Fruit fly (Drosophila melanogaster) whole organism, pupa: Measurements from ENCODE around the gene mof.

Experiments used
- CG10348 ChIP-seq: fragments of 200-800 bp; sonication (Bioruptor generic); IDR thresholded peaks from 2 replicates; pipeline ENCODE4 v1.3.6; 2022; ENCODE audit warnings: missing biosample characterization, missing genetic modification characterization
- CG12605 ChIP-seq: fragments of 200-800 bp; sonication (Bioruptor generic); IDR thresholded peaks from 2 replicates; pipeline ENCODE4 v1.3.6; 2022; ENCODE audit warnings: missing biosample characterization, missing genetic modification characterization
- CG13204 ChIP-seq: fragments of 200-800 bp; sonication (Bioruptor generic); optimal IDR thresholded peaks from 2 replicates; lab custom pipeline; 2018; ENCODE audit warnings: missing biosample characterization, mild to moderate bottlenecking, missing genetic modification characterization, moderate library complexity
- CG14655 ChIP-seq: fragments of 200-800 bp; sonication (Bioruptor generic); optimal IDR thresholded peaks from 3 replicates; lab custom pipeline; 2017; ENCODE audit warnings: mild to moderate bottlenecking, missing biosample characterization, missing genetic modification reagents, missing genetic modification characterization
- CG15710 ChIP-seq: fragments of 200-800 bp; sonication (Bioruptor generic); optimal IDR thresholded peaks from 2 replicates; lab custom pipeline; 2018; ENCODE audit warnings: missing biosample characterization, mild to moderate bottlenecking, missing genetic modification characterization, moderate library complexity
- CG17806 ChIP-seq: fragments of 200-800 bp; sonication (Bioruptor generic); optimal IDR thresholded peaks from 2 replicates; lab custom pipeline; 2018; ENCODE audit warnings: missing biosample characterization, mild to moderate bottlenecking, missing genetic modification characterization, moderate library complexity
- CG32121 ChIP-seq: fragments of 200-800 bp; sonication (Bioruptor generic); IDR thresholded peaks from 2 replicates; pipeline ENCODE4 v1.3.6; 2022; ENCODE audit warnings: missing biosample characterization, missing genetic modification characterization
- CG34367 ChIP-seq: fragments of 200-800 bp; sonication (Bioruptor generic); optimal IDR thresholded peaks from 2 replicates; lab custom pipeline; 2018; ENCODE audit warnings: missing biosample characterization, mild to moderate bottlenecking, missing genetic modification characterization
- CG4496 ChIP-seq: fragments of 200-800 bp; sonication (Bioruptor generic); IDR thresholded peaks from 3 replicates; pipeline ENCODE4 v1.3.6; 2022; ENCODE audit warnings: missing biosample characterization, missing genetic modification characterization
- CG8159 ChIP-seq: fragments of 200-800 bp; sonication (Bioruptor generic); optimal IDR thresholded peaks from 3 replicates; lab custom pipeline; 2018; ENCODE audit warnings: missing biosample characterization, mild to moderate bottlenecking, missing genetic modification characterization, moderate library complexity
- CG8301 ChIP-seq: fragments of 200-800 bp; sonication (Bioruptor generic); optimal IDR thresholded peaks from 2 replicates; lab custom pipeline; 2018; ENCODE audit warnings: missing biosample characterization, mild to moderate bottlenecking, missing genetic modification characterization
- CG9948 ChIP-seq: fragments of 200-800 bp; sonication (Bioruptor generic); optimal IDR thresholded peaks from 2 replicates; lab custom pipeline; 2018; ENCODE audit warnings: missing biosample characterization, mild to moderate bottlenecking, missing genetic modification characterization, moderate library complexity
- D1 ChIP-seq: fragments of 200-800 bp; sonication (Bioruptor generic); optimal IDR thresholded peaks from 2 replicates; lab custom pipeline; 2018; ENCODE audit warnings: missing biosample characterization, mild to moderate bottlenecking, missing genetic modification characterization, moderate library complexity
- EcR ChIP-seq: fragments of 200-800 bp; sonication (Bioruptor generic); optimal IDR thresholded peaks from 3 replicates; lab custom pipeline; 2019; ENCODE audit warnings: missing biosample characterization, missing genetic modification characterization, mild to moderate bottlenecking, moderate library complexity, missing genetic modification reagents
- Ets98B ChIP-seq: fragments of 200-800 bp; sonication (Bioruptor generic); IDR thresholded peaks from 2 replicates; pipeline ENCODE4 v1.3.6; 2022; ENCODE audit warnings: missing biosample characterization, missing genetic modification characterization
- Pif1A ChIP-seq: fragments of 200-800 bp; sonication (Bioruptor generic); optimal IDR thresholded peaks from 3 replicates; lab custom pipeline; 2016; ENCODE audit warnings: missing biosample characterization, missing genetic modification characterization
- Pif1B ChIP-seq: fragments of 200-800 bp; sonication (Bioruptor generic); optimal IDR thresholded peaks from 3 replicates; lab custom pipeline; 2016; ENCODE audit warnings: missing biosample characterization, missing genetic modification characterization
- Snoo ChIP-seq: fragments of 200-800 bp; sonication (Bioruptor generic); optimal IDR thresholded peaks from 3 replicates; lab custom pipeline; 2017; ENCODE audit warnings: missing biosample characterization, mild to moderate bottlenecking, missing genetic modification characterization, inconsistent platforms
- fd96Ca ChIP-seq: fragments of 200-800 bp; sonication (Bioruptor generic); IDR thresholded peaks from 3 replicates; pipeline ENCODE4 v1.3.6; 2022; ENCODE audit warnings: missing biosample characterization, missing genetic modification characterization
- gl ChIP-seq: fragments of 200-800 bp; sonication (Bioruptor generic); optimal IDR thresholded peaks from 2 replicates; lab custom pipeline; 2018; ENCODE audit warnings: missing biosample characterization, mild to moderate bottlenecking, missing genetic modification characterization
- rn ChIP-seq: fragments of 200-800 bp; sonication (Bioruptor generic); IDR thresholded peaks from 2 replicates; pipeline ENCODE4 v1.3.6; 2022; ENCODE audit warnings: missing biosample characterization, missing genetic modification characterization

Gene mof

DNA sequence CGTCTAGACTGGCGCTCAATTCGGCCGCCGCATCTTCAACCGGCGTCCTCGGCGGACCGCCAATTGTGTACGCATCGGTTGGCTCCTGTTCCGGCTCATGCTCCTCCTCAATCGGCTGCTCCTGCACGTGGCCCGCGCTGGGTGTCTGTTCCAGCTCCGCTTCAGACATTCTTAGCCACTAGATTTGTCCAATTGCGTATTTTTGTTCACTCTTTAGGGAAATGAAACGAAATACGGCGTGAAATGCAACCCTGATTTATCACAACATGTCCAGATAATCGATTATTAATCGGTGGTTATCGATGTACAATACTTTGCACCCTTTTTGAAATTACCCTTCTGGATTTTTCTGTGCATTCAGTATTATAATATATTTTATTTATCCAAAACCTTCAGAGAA, at the start of gene mof:
Gene mof, minus strand, starts transcription at position 270 of the 400 bp plus-strand sequence.
- TF ChIP-seq CG14655 (GFP tag; lab: Kevin White, UChicago) (no peak), CG8159 (tag; lab: Kevin White, UChicago) (no peak), fd96Ca (GFP tag; lab: Robert Waterston, UW) (no peak), CG10348 (no peak), CG8301 (tag; lab: Kevin White, UChicago) (no peak), Pif1A (no peak)

DNA sequence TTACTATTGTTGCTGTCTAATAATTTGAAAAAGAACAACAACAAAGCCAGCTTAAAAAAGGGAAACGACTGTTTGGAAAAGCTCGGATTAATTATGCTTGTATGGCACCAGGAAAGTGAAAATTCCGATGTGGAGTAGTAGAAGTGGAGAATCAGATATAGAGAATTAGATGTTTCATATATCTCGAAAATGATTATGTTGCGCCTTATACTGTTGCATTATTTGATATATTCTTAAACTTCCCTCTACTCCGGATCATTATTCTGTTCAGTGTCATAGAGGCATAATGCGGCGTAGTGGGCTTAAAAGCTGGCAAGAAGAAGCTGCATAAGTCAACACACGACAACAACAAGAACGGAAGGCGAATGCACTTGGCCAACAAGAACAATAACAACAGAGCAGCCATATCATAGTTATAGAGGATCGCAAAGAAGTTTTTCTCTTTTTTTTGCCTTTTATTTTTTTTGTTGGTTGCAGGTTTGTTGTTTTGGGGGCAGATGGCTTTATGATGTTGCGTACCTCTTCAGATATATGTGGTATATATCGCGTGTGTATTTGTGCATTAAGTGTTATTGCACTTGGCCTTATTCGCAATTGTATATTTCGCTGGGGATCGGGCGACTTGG, 49.3 kb upstream of the mof start:
- peak; percentile 89 for TF ChIP-seq EcR (GFP tag; lab: Kevin White, UChicago)
- peak; percentile 97 for TF ChIP-seq CG17806 (tag; lab: Kevin White, UChicago)
- peak; percentile 74 for TF ChIP-seq Pif1A
- TF ChIP-seq D1 (tag; lab: Kevin White, UChicago), result peak; percentile 46
- TF ChIP-seq CG34367, result peak; percentile 84
- TF ChIP-seq CG8159 (tag; lab: Kevin White, UChicago), result peak; percentile 85
- no peak for TF ChIP-seq CG10348
- peak; percentile 93 for TF ChIP-seq CG4496 (GFP tag; lab: Robert Waterston, UW)
- TF ChIP-seq CG13204 (GFP tag; lab: Kevin White, UChicago), result peak; percentile 16
- TF ChIP-seq CG14655 (GFP tag; lab: Kevin White, UChicago), result peak; percentile 94
- peak; percentile 87 for TF ChIP-seq Ets98B
- TF ChIP-seq CG15710 (tag; lab: Kevin White, UChicago), result peak; percentile 84
- TF ChIP-seq gl (tag; lab: Kevin White, UChicago), result peak; percentile 64
- TF ChIP-seq fd96Ca (GFP tag; lab: Robert Waterston, UW), result peak; percentile 84
- TF ChIP-seq CG9948 (tag; lab: Kevin White, UChicago), result peak; percentile 81
- peak; percentile 91 for TF ChIP-seq CG12605 (GFP tag; lab: Robert Waterston, UW)
- peak; percentile 75 for TF ChIP-seq rn (GFP tag; lab: Robert Waterston, UW)
- peak; percentile 92 for TF ChIP-seq CG8301 (tag; lab: Kevin White, UChicago)
- peak; percentile 49; the same call in 1 of the 2 replicates for TF ChIP-seq CG32121
- peak; percentile 79 for TF ChIP-seq Pif1B
- peak; percentile 57 for TF ChIP-seq Snoo (tag; lab: Kevin White, UChicago)

DNA sequence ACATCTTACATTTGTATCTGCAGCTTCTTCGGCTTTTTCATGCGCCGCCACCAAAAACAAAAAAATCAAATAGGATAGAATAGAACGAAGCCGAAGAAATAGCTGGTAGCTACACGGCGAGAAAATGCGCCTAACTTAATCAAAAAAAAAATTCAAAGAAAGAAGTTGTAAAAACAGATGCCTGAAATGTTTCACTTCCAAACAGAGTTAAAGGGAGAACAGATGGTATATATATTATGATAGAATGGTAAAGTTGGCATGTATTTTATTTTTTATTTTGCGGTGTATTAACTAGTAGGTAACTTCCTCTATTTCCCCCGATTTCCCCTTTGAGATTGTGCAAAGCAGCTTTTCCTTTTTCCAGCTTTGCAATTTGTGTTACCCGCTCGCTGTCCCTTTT, 47.7 kb upstream of the mof start:
- TF ChIP-seq rn (GFP tag; lab: Robert Waterston, UW) (0 out of 2 replicates have a peak, but pooled peaks have one; percentile 33), Pif1B (peak; percentile 64), D1 (tag; lab: Kevin White, UChicago) (peak; percentile 31), CG15710 (tag; lab: Kevin White, UChicago) (no peak), CG8301 (tag; lab: Kevin White, UChicago) (peak; percentile 84), CG17806 (tag; lab: Kevin White, UChicago) (peak; percentile 42), Snoo (tag; lab: Kevin White, UChicago) (no peak), Pif1A (peak; percentile 54), EcR (GFP tag; lab: Kevin White, UChicago) (no peak), CG9948 (tag; lab: Kevin White, UChicago) (peak; percentile 59), CG10348 (no peak), CG4496 (GFP tag; lab: Robert Waterston, UW) (peak; percentile 82), CG8159 (tag; lab: Kevin White, UChicago) (peak; percentile 26), Ets98B (peak; percentile 65), fd96Ca (GFP tag; lab: Robert Waterston, UW) (peak; percentile 59; the same call in 2 of the 3 replicates), CG34367 (peak; percentile 37), CG13204 (GFP tag; lab: Kevin White, UChicago) (no peak), gl (tag; lab: Kevin White, UChicago) (no peak), CG12605 (GFP tag; lab: Robert Waterston, UW) (peak; percentile 67), CG32121 (0 out of 2 replicates have a peak, but pooled peaks have one; percentile 14), CG14655 (GFP tag; lab: Kevin White, UChicago) (peak; percentile 91)

DNA sequence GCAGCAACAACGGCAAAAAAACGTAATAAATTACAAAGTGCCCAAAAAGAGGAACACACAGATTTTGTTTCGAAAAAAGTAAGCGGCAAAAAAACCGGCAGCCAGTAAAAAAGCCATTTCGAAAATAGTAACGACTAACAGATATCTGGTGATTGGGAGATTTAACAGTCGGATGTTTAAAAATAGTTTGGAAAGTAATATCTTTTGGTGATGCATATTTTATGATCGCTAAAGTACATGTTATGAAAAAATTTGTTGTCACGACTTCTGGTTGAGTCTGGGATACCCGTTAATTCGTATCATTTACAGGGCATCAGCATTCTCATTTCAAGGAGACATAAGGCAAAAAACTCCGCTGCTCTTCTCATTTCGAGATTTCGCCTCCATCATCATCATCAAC, 46.5 kb upstream of the mof start:
- TF ChIP-seq CG8159 (tag; lab: Kevin White, UChicago) (peak; percentile 66), EcR (GFP tag; lab: Kevin White, UChicago) (no peak), CG9948 (tag; lab: Kevin White, UChicago) (peak; percentile 34), Ets98B (no peak), CG14655 (GFP tag; lab: Kevin White, UChicago) (peak; percentile 29), CG34367 (peak; percentile 26), D1 (tag; lab: Kevin White, UChicago) (peak; percentile 37), CG12605 (GFP tag; lab: Robert Waterston, UW) (peak; percentile 52; the same call in 1 of the 2 replicates), CG13204 (GFP tag; lab: Kevin White, UChicago) (no peak), CG8301 (tag; lab: Kevin White, UChicago) (peak; percentile 9), CG32121 (peak; percentile 53), Pif1A (peak; percentile 73), CG17806 (tag; lab: Kevin White, UChicago) (peak; percentile 55), fd96Ca (GFP tag; lab: Robert Waterston, UW) (peak; percentile 50; the same call in 1 of the 3 replicates), rn (GFP tag; lab: Robert Waterston, UW) (no peak), CG4496 (GFP tag; lab: Robert Waterston, UW) (peak; percentile 62; the same call in 2 of the 3 replicates), Pif1B (peak; percentile 52), CG15710 (tag; lab: Kevin White, UChicago) (peak; percentile 43), Snoo (tag; lab: Kevin White, UChicago) (peak; percentile 66)

DNA sequence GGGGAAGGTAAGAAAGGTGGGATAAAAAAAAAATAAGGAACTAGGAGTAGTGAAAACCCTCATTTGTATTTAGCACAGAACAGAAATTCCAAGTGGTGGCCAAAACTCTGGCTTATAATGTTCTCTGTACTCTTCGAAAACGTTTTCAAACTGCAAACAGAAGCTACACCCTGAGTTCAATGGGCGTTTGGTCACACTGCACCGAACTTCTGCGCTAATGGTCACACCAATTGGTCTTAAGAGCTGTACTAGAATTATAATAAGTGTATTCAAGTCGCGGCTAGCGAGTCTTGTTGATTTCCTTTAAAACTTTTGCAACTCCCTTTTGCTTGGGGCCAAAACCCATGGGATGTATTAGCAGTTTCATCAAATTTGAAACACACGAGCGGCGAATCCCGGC, 45.4 kb upstream of the mof start:
- TF ChIP-seq CG15710 (tag; lab: Kevin White, UChicago) (no peak), CG34367 (no peak), CG4496 (GFP tag; lab: Robert Waterston, UW) (no peak), rn (GFP tag; lab: Robert Waterston, UW) (no peak), CG12605 (GFP tag; lab: Robert Waterston, UW) (no peak), Ets98B (no peak), CG14655 (GFP tag; lab: Kevin White, UChicago) (no peak), CG10348 (no peak), CG8159 (tag; lab: Kevin White, UChicago) (no peak), Snoo (tag; lab: Kevin White, UChicago) (no peak), gl (tag; lab: Kevin White, UChicago) (no peak), CG13204 (GFP tag; lab: Kevin White, UChicago) (no peak), CG9948 (tag; lab: Kevin White, UChicago) (no peak), D1 (tag; lab: Kevin White, UChicago) (no peak), CG32121 (no peak)
